Worm (Caenorhabditis elegans) whole organism, early embryonic: ENCODE data around the gene abcf-1.

Source experiments
- B0310.2 ChIP-seq: sonication (generic microtip); optimal IDR thresholded peaks from 2 replicates; lab custom pipeline; 2016; ENCODE audit warnings: mild to moderate bottlenecking, missing genetic modification characterization, missing compliant biosample characterization
- F13C5.2 ChIP-seq: sonication (generic microtip); optimal IDR thresholded peaks from 2 replicates; lab custom pipeline; 2017; ENCODE audit warnings: mild to moderate bottlenecking, missing genetic modification characterization, inconsistent platforms, missing compliant biosample characterization
- aly-1 ChIP-seq: sonication (generic microtip); optimal IDR thresholded peaks from 2 replicates; lab custom pipeline; 2016; ENCODE audit warnings: missing genetic modification characterization, missing compliant biosample characterization
- ama-1 ChIP-seq: fragments of 150-350 bp; optimal IDR thresholded peaks from 2 replicates; lab custom pipeline; 2014
- ceh-13 ChIP-seq: fragments of 200-800 bp; sonication (Bioruptor generic); optimal IDR thresholded peaks from 2 replicates; lab custom pipeline; 2018; ENCODE audit warnings: mild to moderate bottlenecking, missing genetic modification characterization, missing compliant biosample characterization
- ceh-36 ChIP-seq: sonication (generic microtip); optimal IDR thresholded peaks from 2 replicates; lab custom pipeline; 2016; ENCODE audit warnings: missing genetic modification characterization, inconsistent platforms, missing compliant biosample characterization
- ets-7 ChIP-seq: sonication (generic microtip); optimal IDR thresholded peaks from 2 replicates; lab custom pipeline; 2016; ENCODE audit warnings: missing genotype, missing genetic modification characterization, missing compliant biosample characterization
- flt-1 ChIP-seq: fragments of 200-800 bp; sonication (Bioruptor generic); IDR thresholded peaks from 2 replicates; pipeline ENCODE4 v1.3.6; 2022; ENCODE audit warnings: missing genetic modification characterization, missing compliant biosample characterization
- hmbx-1 ChIP-seq: sonication (generic microtip); optimal IDR thresholded peaks from 2 replicates; lab custom pipeline; 2016; ENCODE audit warnings: mild to moderate bottlenecking, missing genetic modification characterization, missing compliant biosample characterization
- hmg-4 ChIP-seq: fragments of 200-800 bp; sonication (Bioruptor generic); optimal IDR thresholded peaks from 2 replicates; lab custom pipeline; 2018; ENCODE audit warnings: mild to moderate bottlenecking, missing genetic modification characterization, missing compliant biosample characterization
- hnd-1 ChIP-seq: sonication (generic microtip); optimal IDR thresholded peaks from 2 replicates; lab custom pipeline; 2016; ENCODE audit warnings: missing genetic modification characterization, missing compliant biosample characterization
- pes-1 ChIP-seq: fragments of 200-800 bp; sonication (Bioruptor generic); IDR thresholded peaks from 2 replicates; pipeline ENCODE4 v1.3.6; 2022; ENCODE audit warnings: missing genetic modification reagents, missing genetic modification characterization, missing compliant biosample characterization
- scrt-1 ChIP-seq: fragments of 200-800 bp; sonication (Bioruptor generic); IDR thresholded peaks from 2 replicates; pipeline ENCODE4 v1.3.6; 2022; ENCODE audit warnings: missing genetic modification characterization, missing compliant biosample characterization
- sea-1 ChIP-seq: fragments of 200-800 bp; sonication (Bioruptor generic); conservative IDR thresholded peaks from 2 replicates; pipeline ENCODE4 v1.3.6; 2022; ENCODE audit warnings: missing genetic modification characterization, missing compliant biosample characterization
- tbx-11 ChIP-seq: fragments of 200-800 bp; sonication (Bioruptor generic); IDR thresholded peaks from 2 replicates; pipeline ENCODE4 v1.3.6; 2022; ENCODE audit warnings: missing genetic modification characterization, missing compliant biosample characterization
- tbx-37 ChIP-seq: fragments of 200-800 bp; sonication (Bioruptor generic); conservative IDR thresholded peaks from 2 replicates; pipeline ENCODE4 v1.3.6; 2022; ENCODE audit warnings: missing genetic modification reagents, missing genetic modification characterization, missing compliant biosample characterization
- tra-4 ChIP-seq: sonication (generic microtip); optimal IDR thresholded peaks from 2 replicates; lab custom pipeline; 2017; ENCODE audit warnings: missing genetic modification characterization, missing compliant biosample characterization

Gene abcf-1

ce11 chrV:12763291-12763995 is at the start of gene abcf-1, which contains the start of gene scc-3:
TSS of gene abcf-1 (minus strand) at chrV:12763375.
TSS of gene scc-3 (plus strand) at chrV:12763945.
- TF ChIP-seq F13C5.2 (tag; lab: Kevin White, UChicago) (peak; percentile 20), hmg-4 (GFP tag; lab: Kevin White, UChicago) (no peak), tra-4 (no peak), ama-1 (lab: Kevin White, UChicago) (no peak), ceh-13 (GFP tag; lab: Kevin White, UChicago) (no peak), hnd-1 (tag; lab: Kevin White, UChicago) (no peak)

ce11 chrV:12811810-12812209 is 48.6 kb upstream of the abcf-1 start:
- TF ChIP-seq F13C5.2 (tag; lab: Kevin White, UChicago) = no peak
- TF ChIP-seq ceh-13 (GFP tag; lab: Kevin White, UChicago) = no peak
- no peak for TF ChIP-seq tbx-37 (GFP tag; lab: Robert Waterston, UW)
- no peak for TF ChIP-seq hmbx-1 (tag; lab: Kevin White, UChicago)
- no peak for TF ChIP-seq tra-4
- no peak for TF ChIP-seq flt-1
- TF ChIP-seq ceh-36 (tag; lab: Kevin White, UChicago) = no peak
- TF ChIP-seq hnd-1 (tag; lab: Kevin White, UChicago) = no peak
- no peak for TF ChIP-seq ama-1 (lab: Kevin White, UChicago)
- no peak for TF ChIP-seq tbx-11 (GFP tag; lab: Robert Waterston, UW)
- no peak for TF ChIP-seq sea-1 (GFP tag; lab: Robert Waterston, UW)
- no peak for TF ChIP-seq scrt-1 (GFP tag; lab: Robert Waterston, UW)
- no peak for TF ChIP-seq aly-1
- no peak for TF ChIP-seq ets-7 (tag; lab: Kevin White, UChicago)
- no peak for TF ChIP-seq B0310.2
- TF ChIP-seq pes-1 = no peak
- TF ChIP-seq hmg-4 (GFP tag; lab: Kevin White, UChicago) = no peak

ce11 chrV:12811126-12811525 is 48.0 kb upstream of the abcf-1 start, which contains the start of gene ZC443.2:
TSS of gene ZC443.2 (minus strand) at chrV:12811192.
- TF ChIP-seq F13C5.2 (tag; lab: Kevin White, UChicago) (no peak), ceh-13 (GFP tag; lab: Kevin White, UChicago) (no peak), ama-1 (lab: Kevin White, UChicago) (no peak), flt-1 (no peak), pes-1 (no peak), tbx-11 (GFP tag; lab: Robert Waterston, UW) (no peak), tbx-37 (GFP tag; lab: Robert Waterston, UW) (no peak), hmbx-1 (tag; lab: Kevin White, UChicago) (no peak), hnd-1 (tag; lab: Kevin White, UChicago) (no peak), sea-1 (GFP tag; lab: Robert Waterston, UW) (no peak), ceh-36 (tag; lab: Kevin White, UChicago) (no peak), scrt-1 (GFP tag; lab: Robert Waterston, UW) (no peak), B0310.2 (no peak), hmg-4 (GFP tag; lab: Kevin White, UChicago) (no peak), tra-4 (no peak), ets-7 (tag; lab: Kevin White, UChicago) (no peak)

- TF ChIP-seq aly-1 (no peak), hmg-4 (GFP tag; lab: Kevin White, UChicago) (no peak), pes-1 (no peak), hnd-1 (tag; lab: Kevin White, UChicago) (no peak), tra-4 (no peak), tbx-37 (GFP tag; lab: Robert Waterston, UW) (no peak), ceh-13 (GFP tag; lab: Kevin White, UChicago) (no peak), F13C5.2 (tag; lab: Kevin White, UChicago) (no peak)
Measured at ce11 chrV:12809876-12810275, 46.7 kb upstream of the abcf-1 start, which contains the start of gene ZC443.1. TSS of gene ZC443.1 (minus strand) at chrV:12810080.

ce11 chrV:12806190-12806589 is 43.0 kb upstream of the abcf-1 start, which contains the start of gene ZC443.7:
TSS of gene ZC443.7 (plus strand) at chrV:12806490.
- TF ChIP-seq ceh-13 (GFP tag; lab: Kevin White, UChicago) (no peak), F13C5.2 (tag; lab: Kevin White, UChicago) (no peak), scrt-1 (GFP tag; lab: Robert Waterston, UW) (no peak), tra-4 (no peak), sea-1 (GFP tag; lab: Robert Waterston, UW) (no peak), tbx-37 (GFP tag; lab: Robert Waterston, UW) (no peak), hnd-1 (tag; lab: Kevin White, UChicago) (no peak), B0310.2 (no peak), hmbx-1 (tag; lab: Kevin White, UChicago) (no peak), flt-1 (no peak), ceh-36 (tag; lab: Kevin White, UChicago) (no peak)

ce11 chrV:12803274-12803673 is 40.1 kb upstream of the abcf-1 start, which contains the start of gene srbc-45:
TSS of gene srbc-45 (plus strand) at chrV:12803574.
- TF ChIP-seq tbx-11 (GFP tag; lab: Robert Waterston, UW) = no peak
- TF ChIP-seq ama-1 (lab: Kevin White, UChicago) = no peak
- TF ChIP-seq scrt-1 (GFP tag; lab: Robert Waterston, UW) = no peak
- TF ChIP-seq hmbx-1 (tag; lab: Kevin White, UChicago) = no peak
- no peak for TF ChIP-seq ceh-36 (tag; lab: Kevin White, UChicago)
- no peak for TF ChIP-seq aly-1
- TF ChIP-seq sea-1 (GFP tag; lab: Robert Waterston, UW) = no peak
- no peak for TF ChIP-seq pes-1
- no peak for TF ChIP-seq B0310.2
- TF ChIP-seq ets-7 (tag; lab: Kevin White, UChicago) = no peak
- no peak for TF ChIP-seq tbx-37 (GFP tag; lab: Robert Waterston, UW)
- TF ChIP-seq flt-1 = no peak
- no peak for TF ChIP-seq F13C5.2 (tag; lab: Kevin White, UChicago)
- no peak for TF ChIP-seq tra-4
- TF ChIP-seq hmg-4 (GFP tag; lab: Kevin White, UChicago) = no peak
- TF ChIP-seq ceh-13 (GFP tag; lab: Kevin White, UChicago) = no peak
- TF ChIP-seq hnd-1 (tag; lab: Kevin White, UChicago) = no peak
